Worm (Caenorhabditis elegans) whole organism, L1 larva: ENCODE measurements around the gene suox-1.
A peak's percentile ranks its signal among the peaks of the same experiment; 100 is the strongest.

ENCODE experiments used
- F16B12.6 ChIP-seq: fragments of 150-350 bp; optimal IDR thresholded peaks from 2 replicates; lab custom pipeline; 2014; ENCODE audit warnings: missing biosample characterization, missing genetic modification characterization
- alr-1 ChIP-seq: fragments of 200-800 bp; sonication (Bioruptor generic); optimal IDR thresholded peaks from 2 replicates; lab custom pipeline; 2018; ENCODE audit warnings: borderline replicate concordance, mild to moderate bottlenecking, missing genetic modification characterization, missing compliant biosample characterization
- ceh-63 ChIP-seq: fragments of 200-800 bp; sonication (Bioruptor generic); optimal IDR thresholded peaks from 2 replicates; lab custom pipeline; 2018; ENCODE audit warnings: mild to moderate bottlenecking, missing genetic modification characterization, missing compliant biosample characterization
- ceh-82 ChIP-seq, 3 experiments: fragments of 150-350 bp in 1 of 3; sonication (generic microtip) in 2 of 3; optimal IDR thresholded peaks; 2 replicates each; lab custom pipeline; 2014 to 2017; ENCODE audit warnings: missing biosample characterization in 3 of 3, missing genetic modification characterization in 3 of 3
- ceh-88 ChIP-seq: fragments of 200-800 bp; sonication (Bioruptor generic); IDR thresholded peaks from 2 replicates; pipeline ENCODE4 v1.3.6; 2022; ENCODE audit warnings: missing genetic modification characterization, missing compliant biosample characterization
- ces-1 ChIP-seq: fragments of 150-350 bp; optimal IDR thresholded peaks from 2 replicates; lab custom pipeline; 2014; ENCODE audit warnings: missing biosample characterization, missing genetic modification reagents, missing genetic modification characterization
- dpl-1 ChIP-seq, 3 experiments: fragments of 150-350 bp in 2 of 3; sonication (generic microtip) in 1 of 3; optimal IDR thresholded peaks; 2 replicates each; lab custom pipeline; 2014 to 2017; ENCODE audit warnings: missing biosample characterization in 3 of 3, missing genetic modification characterization in 3 of 3, missing genetic modification reagents in 3 of 3
- efl-1 ChIP-seq, 4 experiments: fragments of 150-350 bp; optimal IDR thresholded peaks in 3 of 4; peaks in 1 of 4; 1 replicate in 1 of 4; 2 replicates in 3 of 4; lab custom pipeline; 2014; ENCODE audit warnings: missing biosample characterization in 2 of 4, missing genetic modification characterization in 2 of 4, missing genetic modification reagents in 2 of 4
- elt-2 ChIP-seq: sonication (generic microtip); optimal IDR thresholded peaks from 2 replicates; lab custom pipeline; 2016; ENCODE audit warnings: missing genetic modification characterization, mild to moderate bottlenecking, inconsistent platforms, missing compliant biosample characterization, missing genetic modification reagents
- fkh-8 ChIP-seq: sonication (generic microtip); optimal IDR thresholded peaks from 2 replicates; lab custom pipeline; 2016; ENCODE audit warnings: mild to moderate bottlenecking, missing genetic modification characterization, missing compliant biosample characterization
- hlh-17 ChIP-seq: fragments of 200-800 bp; sonication (Bioruptor generic); optimal IDR thresholded peaks from 2 replicates; lab custom pipeline; 2018; ENCODE audit warnings: missing genetic modification characterization, mild to moderate bottlenecking, missing compliant biosample characterization, moderate library complexity, borderline replicate concordance
- irx-1 ChIP-seq: sonication (generic microtip); optimal IDR thresholded peaks from 2 replicates; lab custom pipeline; 2016; ENCODE audit warnings: missing genetic modification characterization, missing compliant biosample characterization
- lin-13 ChIP-seq: fragments of 150-350 bp; optimal IDR thresholded peaks from 2 replicates; lab custom pipeline; 2014; ENCODE audit warnings: missing biosample characterization, missing genetic modification reagents, missing genetic modification characterization
- lin-14 ChIP-seq: fragments of 200-800 bp; sonication (Bioruptor generic); optimal IDR thresholded peaks from 2 replicates; lab custom pipeline; 2018; ENCODE audit warnings: mild to moderate bottlenecking, missing genetic modification characterization, moderate library complexity, missing compliant biosample characterization
- lin-15B ChIP-seq: fragments of 150-350 bp; sonication (generic microtip); optimal IDR thresholded peaks from 3 replicates; lab custom pipeline; 2014; ENCODE audit warnings: missing biosample characterization, missing genetic modification characterization
- lin-35 ChIP-seq, 2 experiments: fragments of 150-350 bp; optimal IDR thresholded peaks; 2 replicates each; lab custom pipeline; 2014; ENCODE audit warnings: missing biosample characterization in 2 of 2, missing genetic modification characterization in 2 of 2, missing genetic modification reagents in 2 of 2
- nhr-12 ChIP-seq: sonication (generic microtip); optimal IDR thresholded peaks from 2 replicates; lab custom pipeline; 2017; ENCODE audit warnings: missing biosample characterization, missing genetic modification characterization
- nhr-19 ChIP-seq: fragments of 200-800 bp; sonication (Bioruptor generic); conservative IDR thresholded peaks from 2 replicates; pipeline ENCODE4 v1.3.6; 2022; ENCODE audit warnings: missing genetic modification characterization, missing compliant biosample characterization
- nhr-71 ChIP-seq: sonication (generic microtip); optimal IDR thresholded peaks from 2 replicates; lab custom pipeline; 2016; ENCODE audit warnings: mild to moderate bottlenecking, missing genetic modification characterization, moderate library complexity, missing compliant biosample characterization
- nhr-76 ChIP-seq: sonication (generic microtip); optimal IDR thresholded peaks from 2 replicates; lab custom pipeline; 2017; ENCODE audit warnings: missing biosample characterization, missing genetic modification characterization
- nhr-85 ChIP-seq: sonication (generic microtip); peaks from one replicate; lab custom pipeline; 2016; ENCODE audit warnings: missing genetic modification characterization, inconsistent platforms, missing compliant biosample characterization
- pag-3 ChIP-seq: sonication (generic microtip); optimal IDR thresholded peaks from 2 replicates; lab custom pipeline; 2017; ENCODE audit warnings: missing genetic modification characterization, mild to moderate bottlenecking, missing compliant biosample characterization, antibody characterized with exemption, borderline replicate concordance; ENCODE audit not compliant: insufficient read depth
- tbx-2 ChIP-seq: sonication (generic microtip); optimal IDR thresholded peaks from 2 replicates; lab custom pipeline; 2016; ENCODE audit warnings: missing genetic modification characterization, missing compliant biosample characterization
- unc-62 ChIP-seq: fragments of 150-350 bp; optimal IDR thresholded peaks from 2 replicates; lab custom pipeline; 2014; ENCODE audit warnings: missing biosample characterization, missing genetic modification reagents, missing genetic modification characterization
- unc-98 ChIP-seq: fragments of 200-800 bp; sonication (Bioruptor generic); IDR thresholded peaks from 2 replicates; pipeline ENCODE4 v1.3.6; 2022; ENCODE audit warnings: missing genetic modification characterization, missing compliant biosample characterization
- xbp-1 ChIP-seq: sonication (generic microtip); optimal IDR thresholded peaks from 2 replicates; lab custom pipeline; 2016; ENCODE audit warnings: missing genetic modification characterization, missing compliant biosample characterization
- zag-1 ChIP-seq: fragments of 150-350 bp; optimal IDR thresholded peaks from 2 replicates; lab custom pipeline; 2014; ENCODE audit warnings: missing biosample characterization, missing genetic modification characterization

Gene suox-1

ce11 chrX:15544671-15545070, 47.3 kb downstream of the suox-1 start:
- TF ChIP-seq lin-13 (GFP tag; lab: Kevin White, UChicago): no peak
- TF ChIP-seq lin-15B: no peak
- no peak for TF ChIP-seq ces-1 (GFP tag; lab: Kevin White, UChicago)
- no peak for TF ChIP-seq pag-3 (tag; lab: Kevin White, UChicago)
- no peak for TF ChIP-seq irx-1 (tag; lab: Kevin White, UChicago)
- TF ChIP-seq nhr-12: no peak
- TF ChIP-seq nhr-71: peak; percentile 9
- no peak for TF ChIP-seq F16B12.6 (tag; lab: Kevin White, UChicago)
- no peak for TF ChIP-seq xbp-1 (tag; lab: Kevin White, UChicago)
- TF ChIP-seq ceh-88 (GFP tag; lab: Robert Waterston, UW): no peak
- TF ChIP-seq nhr-19 (GFP tag; lab: Robert Waterston, UW): no peak
- no peak for TF ChIP-seq ceh-63 (GFP tag; lab: Kevin White, UChicago)
- peak in 1 of 2 experiments; percentile 1 for TF ChIP-seq lin-35 (GFP tag; optimal IDR thresholded peaks at IDR 0.05; lab: Kevin White, UChicago)
- TF ChIP-seq dpl-1 (GFP tag; optimal IDR thresholded peaks at IDR 0.05; lab: Kevin White, UChicago): no peak
- TF ChIP-seq hlh-17 (GFP tag; lab: Kevin White, UChicago): no peak
- TF ChIP-seq alr-1 (tag; lab: Kevin White, UChicago): no peak
- TF ChIP-seq elt-2 (tag; lab: Kevin White, UChicago): peak; percentile 60
- TF ChIP-seq zag-1: no peak

ce11 chrX:15545485-15545884, 48.1 kb downstream of the suox-1 start:
- peak; percentile 27 for TF ChIP-seq tbx-2 (tag; lab: Kevin White, UChicago)
- no peak for TF ChIP-seq nhr-12
- TF ChIP-seq unc-62 (GFP tag; lab: Kevin White, UChicago): no peak
- peak; percentile 10 for TF ChIP-seq nhr-71
- TF ChIP-seq fkh-8 (tag; lab: Kevin White, UChicago): peak; percentile 18
- peak; percentile 31 for TF ChIP-seq lin-14 (GFP tag; lab: Kevin White, UChicago)
- TF ChIP-seq ceh-82 (tag; optimal IDR thresholded peaks at IDR 0.05; lab: Kevin White, UChicago): peak in 1 of 3 experiments; percentile 1

- TF ChIP-seq elt-2 (tag; lab: Kevin White, UChicago) (peak; percentile 1), nhr-85 (peak; percentile 29), nhr-76 (tag; lab: Kevin White, UChicago) (no peak), efl-1 (optimal IDR thresholded peaks at IDR 0.05; lab: Kevin White, UChicago) (no peak), efl-1 (GFP tag; optimal IDR thresholded peaks at IDR 0.05 in 1 of 2; lab: Kevin White, UChicago) (peak in 1 of 2 experiments; percentile 84)
Measured at ce11 chrX:15546943-15547342, 49.6 kb downstream of the suox-1 start.

- TF ChIP-seq tbx-2 (tag; lab: Kevin White, UChicago) (peak; percentile 28), lin-14 (GFP tag; lab: Kevin White, UChicago) (peak; percentile 44), unc-98 (no peak)
Measured at ce11 chrX:15547896-15548295, 50.5 kb downstream of the suox-1 start.
